Fruit fly (Drosophila melanogaster) S2 (cell line): Measurements from ENCODE around the gene CG31717.

ENCODE experiments used
- CG8478 ChIP-seq: fragments of >200 bp; optimal IDR thresholded peaks from 2 replicates; lab custom pipeline; 2018
- CTCF ChIP-seq, 2 experiments: fragments of >200 bp; optimal IDR thresholded peaks; 2 replicates each; lab custom pipeline; 2018

dm6 chr2L:10260750-10261493 is 10.4 kb downstream of the CG31717 start, which contains the start of gene Pten:
- TF ChIP-seq CG8478 (lab: Kevin White, UChicago) (no peak), CTCF (optimal IDR thresholded peaks at IDR 0.05; lab: Kevin White, UChicago) (peak in 1 of 2 experiments; percentile 3)
